Worm (Caenorhabditis elegans): ENCODE results near the gene odr-2.
"Not testable (repeated sequence)": the region's sequence is repeated elsewhere in the genome, so short reads cannot be mapped to it uniquely, and the experiment has no call there.

DNA sequence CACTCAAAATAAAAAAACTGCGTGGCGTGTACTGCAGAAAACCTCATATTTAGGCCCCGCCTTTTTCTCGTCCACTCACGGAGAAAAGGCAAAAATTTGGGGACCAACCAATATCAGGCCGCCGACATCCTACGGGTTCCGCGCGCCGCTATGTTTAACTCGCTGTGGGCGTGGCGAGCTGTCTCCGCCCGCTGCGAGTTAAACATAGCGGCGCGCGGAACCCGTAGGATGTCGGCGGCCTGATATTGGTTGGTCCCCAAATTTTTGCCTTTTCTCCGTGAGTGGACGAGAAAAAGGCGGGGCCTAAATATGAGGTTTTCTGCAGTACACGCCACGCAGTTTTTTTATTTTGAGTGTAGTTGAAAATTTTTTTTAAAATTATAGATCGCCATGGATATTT lies 40.6 kb upstream of the odr-2 start, which contains the start of gene tmem-258:
- not testable (repeated sequence) for TF ChIP-seq ama-1 (optimal IDR thresholded peaks at IDR 0.05); hnd-1 (tag; optimal IDR thresholded peaks at IDR 0.05)

Measured in whole organism, early embryonic.